Worm (Caenorhabditis elegans) whole organism, late embryonic: ENCODE data around the gene cyp-35A3.

Experiments
- ama-1 ChIP-seq: fragments of 150-350 bp; optimal IDR thresholded peaks from 2 replicates; lab custom pipeline; 2014
- lin-11 ChIP-seq: fragments of 200-800 bp; sonication (Bioruptor generic); optimal IDR thresholded peaks from 2 replicates; lab custom pipeline; 2018; ENCODE audit warnings: mild to moderate bottlenecking, missing genetic modification characterization, missing compliant biosample characterization

ce11 chrV:3989070-3989469 is 33.3 kb upstream of the cyp-35A3 start, which contains the start of gene nlp-27:
- TF ChIP-seq ama-1 (lab: Kevin White, UChicago), result no peak
- TF ChIP-seq lin-11 (tag; lab: Kevin White, UChicago), result no peak
